Fruit fly (Drosophila melanogaster) whole organism, pupa: Measurements from ENCODE around the gene CG9837.

Experiments used
- CG10348 ChIP-seq: fragments of 200-800 bp; sonication (Bioruptor generic); IDR thresholded peaks from 2 replicates; pipeline ENCODE4 v1.3.6; 2022; ENCODE audit warnings: missing biosample characterization, missing genetic modification characterization
- CG13204 ChIP-seq: fragments of 200-800 bp; sonication (Bioruptor generic); optimal IDR thresholded peaks from 2 replicates; lab custom pipeline; 2018; ENCODE audit warnings: missing biosample characterization, mild to moderate bottlenecking, missing genetic modification characterization, moderate library complexity
- CG34367 ChIP-seq: fragments of 200-800 bp; sonication (Bioruptor generic); optimal IDR thresholded peaks from 2 replicates; lab custom pipeline; 2018; ENCODE audit warnings: missing biosample characterization, mild to moderate bottlenecking, missing genetic modification characterization
- CG8159 ChIP-seq: fragments of 200-800 bp; sonication (Bioruptor generic); optimal IDR thresholded peaks from 3 replicates; lab custom pipeline; 2018; ENCODE audit warnings: missing biosample characterization, mild to moderate bottlenecking, missing genetic modification characterization, moderate library complexity
- CG8301 ChIP-seq: fragments of 200-800 bp; sonication (Bioruptor generic); optimal IDR thresholded peaks from 2 replicates; lab custom pipeline; 2018; ENCODE audit warnings: missing biosample characterization, mild to moderate bottlenecking, missing genetic modification characterization
- EcR ChIP-seq: fragments of 200-800 bp; sonication (Bioruptor generic); optimal IDR thresholded peaks from 3 replicates; lab custom pipeline; 2019; ENCODE audit warnings: missing biosample characterization, missing genetic modification characterization, mild to moderate bottlenecking, moderate library complexity, missing genetic modification reagents
- Snoo ChIP-seq: fragments of 200-800 bp; sonication (Bioruptor generic); optimal IDR thresholded peaks from 3 replicates; lab custom pipeline; 2017; ENCODE audit warnings: missing biosample characterization, mild to moderate bottlenecking, missing genetic modification characterization, inconsistent platforms
- fd96Ca ChIP-seq: fragments of 200-800 bp; sonication (Bioruptor generic); IDR thresholded peaks from 3 replicates; pipeline ENCODE4 v1.3.6; 2022; ENCODE audit warnings: missing biosample characterization, missing genetic modification characterization
- gl ChIP-seq: fragments of 200-800 bp; sonication (Bioruptor generic); optimal IDR thresholded peaks from 2 replicates; lab custom pipeline; 2018; ENCODE audit warnings: missing biosample characterization, mild to moderate bottlenecking, missing genetic modification characterization
- rn ChIP-seq: fragments of 200-800 bp; sonication (Bioruptor generic); IDR thresholded peaks from 2 replicates; pipeline ENCODE4 v1.3.6; 2022; ENCODE audit warnings: missing biosample characterization, missing genetic modification characterization

DNA sequence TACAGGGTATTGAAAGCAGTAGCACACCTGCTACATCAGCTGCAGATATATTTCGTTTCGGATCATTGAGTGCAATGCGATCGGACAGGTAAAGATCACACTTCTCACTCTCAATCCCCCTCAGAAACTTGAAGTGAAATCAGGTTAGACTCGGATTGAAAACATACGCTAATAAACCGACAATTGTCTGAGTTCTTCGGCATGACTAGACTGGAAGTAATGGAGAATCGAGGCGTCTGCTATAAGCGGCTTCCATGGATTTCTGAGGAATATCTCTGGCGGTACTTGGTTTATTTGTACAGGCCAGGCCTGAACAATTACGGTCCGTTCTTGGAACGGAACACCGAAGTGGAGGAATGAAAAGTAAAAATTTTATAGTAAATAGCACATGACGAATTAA lies 27.7 kb upstream of the CG9837 start:
- TF ChIP-seq EcR = no peak
- no peak for TF ChIP-seq rn
- no peak for TF ChIP-seq CG13204 (GFP tag; lab: Kevin White, UChicago)
- TF ChIP-seq gl (tag; lab: Kevin White, UChicago) = no peak
- TF ChIP-seq CG8301 = no peak
- no peak for TF ChIP-seq fd96Ca
- TF ChIP-seq CG8159 (tag; lab: Kevin White, UChicago) = no peak
- no peak for TF ChIP-seq Snoo (tag; lab: Kevin White, UChicago)
- no peak for TF ChIP-seq CG34367 (tag; lab: Kevin White, UChicago)
- TF ChIP-seq CG10348 = no peak
